Fruit fly (Drosophila melanogaster): ENCODE data around the gene geko.
A peak's percentile ranks its signal among the peaks of the same experiment; 100 is the strongest.

Gene geko

DNA sequence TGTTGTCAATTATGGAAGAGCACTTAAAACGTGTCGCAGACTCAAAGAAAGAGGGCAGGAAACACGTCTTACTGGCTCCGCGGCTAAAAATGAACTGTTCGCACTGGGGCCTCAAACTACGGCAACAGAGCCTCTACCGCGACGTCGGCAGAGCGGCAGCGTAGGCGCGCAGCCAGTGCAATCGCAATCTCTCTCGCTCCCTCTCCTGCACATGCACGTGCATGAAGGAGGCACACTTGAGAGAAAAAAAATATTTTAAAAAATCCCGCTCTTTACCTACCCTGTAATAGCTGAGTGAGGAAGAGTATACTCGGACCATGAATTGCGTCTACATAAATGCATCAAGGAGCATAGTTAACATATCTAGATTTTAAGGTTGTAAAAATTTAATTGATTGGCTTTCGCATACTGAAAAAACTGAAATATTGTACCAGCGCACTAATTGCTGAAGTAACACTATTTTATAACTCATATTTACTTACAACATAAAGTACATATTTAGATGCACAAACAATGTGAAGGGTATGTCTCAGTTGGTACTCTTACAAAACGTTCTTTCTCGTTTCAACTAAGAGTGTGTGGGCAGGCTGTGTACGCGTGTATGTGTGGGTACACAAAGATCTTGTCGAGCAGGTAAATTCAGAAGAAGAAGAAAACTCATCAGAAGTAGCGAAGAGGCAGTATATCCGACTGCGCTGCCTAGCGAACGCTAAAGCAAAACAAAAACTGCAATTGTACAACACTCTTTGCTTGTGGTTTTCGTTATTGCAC, 46.5 kb downstream of the geko start, which contains the start of gene hid (continued):
- TF ChIP-seq CG11902 (GFP tag; optimal IDR thresholded peaks at IDR 0.05): peak; percentile 98
- TF ChIP-seq cyc (GFP tag; optimal IDR thresholded peaks at IDR 0.05): peak; percentile 98
- peak; percentile 95 for TF ChIP-seq Gug (GFP tag; IDR thresholded peaks at IDR 0.05)
- peak; percentile 98 for TF ChIP-seq esn (GFP tag; optimal IDR thresholded peaks at IDR 0.05)
- peak; percentile 96 for TF ChIP-seq CG11762 (GFP tag; optimal IDR thresholded peaks at IDR 0.05; ENCODE audit: insufficient read depth)
- TF ChIP-seq Eip78C (GFP tag): peak; percentile 99
- peak; percentile 95 for TF ChIP-seq CG6792 (GFP tag; optimal IDR thresholded peaks at IDR 0.05)
- TF ChIP-seq acj6 (GFP tag; optimal IDR thresholded peaks at IDR 0.05): peak; percentile 96
- TF ChIP-seq dsx (GFP tag; optimal IDR thresholded peaks at IDR 0.05; ENCODE audit: poor library complexity, severe bottlenecking): peak; percentile 94
- TF ChIP-seq CG8119 (GFP tag; IDR thresholded peaks at IDR 0.05): peak; percentile 96
- TF ChIP-seq CG6163 (GFP tag; IDR thresholded peaks at IDR 0.05): peak; percentile 88
- TF ChIP-seq CG3919 (GFP tag; optimal IDR thresholded peaks at IDR 0.05): peak; percentile 96
- peak; percentile 97 for TF ChIP-seq topi (GFP tag; optimal IDR thresholded peaks at IDR 0.05)
- peak; percentile 96 for TF ChIP-seq spab (GFP tag; optimal IDR thresholded peaks at IDR 0.05)
- TF ChIP-seq CG8319 (GFP tag; optimal IDR thresholded peaks at IDR 0.05): peak; percentile 92
- peak; percentile 96 for TF ChIP-seq CG32006 (GFP tag; optimal IDR thresholded peaks at IDR 0.05)
- TF ChIP-seq Eip93F (GFP tag; optimal IDR thresholded peaks at IDR 0.05): peak; percentile 84
- TF ChIP-seq CG9139 (GFP tag; optimal IDR thresholded peaks at IDR 0.05): peak; percentile 85
- TF ChIP-seq CG10631 (GFP tag; optimal IDR thresholded peaks at IDR 0.05): peak; percentile 93
- TF ChIP-seq Ets21C (GFP tag; optimal IDR thresholded peaks at IDR 0.05): peak; percentile 95
- peak; percentile 97 for TF ChIP-seq pdm3 (GFP tag; optimal IDR thresholded peaks at IDR 0.05)
- peak; percentile 97 for TF ChIP-seq CG10669 (GFP tag; optimal IDR thresholded peaks at IDR 0.05)
- TF ChIP-seq eg (GFP tag; IDR thresholded peaks at IDR 0.05): peak; percentile 89
- peak; percentile 90 to 96 for TF ChIP-seq salr (GFP tag; optimal IDR thresholded peaks at IDR 0.05)
- TF ChIP-seq Hr38 (GFP tag; optimal IDR thresholded peaks at IDR 0.05): peak; percentile 49
- TF ChIP-seq Hr4 (GFP tag; optimal IDR thresholded peaks at IDR 0.05): peak; percentile 97
- peak; percentile 96 for TF ChIP-seq Eip75B (GFP tag; optimal IDR thresholded peaks at IDR 0.05)
- peak; percentile 94 to 98 for TF ChIP-seq ss (GFP tag; optimal IDR thresholded peaks at IDR 0.05)
- TF ChIP-seq Ets96B (tag; optimal IDR thresholded peaks at IDR 0.05): peak; percentile 96
- peak; percentile 91 for TF ChIP-seq CG16779 (tag; optimal IDR thresholded peaks at IDR 0.05)
- peak; percentile 98 for TF ChIP-seq Sox15 (GFP tag; optimal IDR thresholded peaks at IDR 0.05)
- TF ChIP-seq Blimp-1 (GFP tag; optimal IDR thresholded peaks at IDR 0.05): peak; percentile 91
- TF ChIP-seq fd85E (GFP tag; optimal IDR thresholded peaks at IDR 0.05): peak; percentile 57
- TF ChIP-seq net (GFP tag; optimal IDR thresholded peaks at IDR 0.05): peak; percentile 95
- peak; percentile 96 for TF ChIP-seq OdsH (GFP tag; optimal IDR thresholded peaks at IDR 0.05)
- peak; percentile 87 for TF ChIP-seq CG4318 (GFP tag; optimal IDR thresholded peaks at IDR 0.05)
- TF ChIP-seq CG6276 (GFP tag; optimal IDR thresholded peaks at IDR 0.05): peak; percentile 92
- TF ChIP-seq Smox (GFP tag; optimal IDR thresholded peaks at IDR 0.05): peak; percentile 97
- TF ChIP-seq CG3032 (tag; optimal IDR thresholded peaks at IDR 0.05): peak; percentile 98

DNA sequence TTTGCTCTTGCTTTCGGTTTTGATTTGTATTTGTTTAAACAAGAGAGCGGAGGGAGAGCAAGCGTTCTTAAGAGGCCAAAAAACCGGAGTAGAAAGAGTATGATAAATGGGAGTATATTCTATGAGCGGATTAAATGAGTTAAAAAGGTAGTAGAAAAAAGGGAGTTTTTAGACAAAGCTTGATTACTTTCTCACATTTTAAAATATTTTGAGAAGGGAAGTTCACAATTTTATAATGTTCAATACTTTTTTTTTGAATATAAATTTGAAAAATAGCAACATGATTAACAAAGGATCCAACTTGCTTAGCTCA, 47.1 kb downstream of the geko start:
- TF ChIP-seq Hr4 (GFP tag; optimal IDR thresholded peaks at IDR 0.05) (no peak), Sox102F (GFP tag; optimal IDR thresholded peaks at IDR 0.05) (no peak)

Data from whole organism, prepupa.